Worm (Caenorhabditis elegans) whole organism, L4 larva: ENCODE data around the gene F21H12.3.

Experiments used
- D1046.2 ChIP-seq: fragments of 200-800 bp; sonication (Bioruptor generic); IDR thresholded peaks from 2 replicates; pipeline ENCODE4 v1.3.6; 2022; ENCODE audit warnings: missing genetic modification characterization, missing compliant biosample characterization
- F26F4.8 ChIP-seq: fragments of 200-800 bp; sonication (Bioruptor generic); conservative IDR thresholded peaks from 2 replicates; pipeline ENCODE4 v1.3.6; 2022; ENCODE audit warnings: missing genetic modification characterization, missing compliant biosample characterization
- F37D6.2 ChIP-seq: sonication (generic microtip); optimal IDR thresholded peaks from 2 replicates; lab custom pipeline; 2016; ENCODE audit warnings: mild to moderate bottlenecking, missing genetic modification characterization, missing compliant biosample characterization
- F44E2.7 ChIP-seq: fragments of 200-800 bp; sonication (Bioruptor generic); IDR thresholded peaks from 2 replicates; pipeline ENCODE4 v2.1.2; 2022; ENCODE audit warnings: missing genetic modification characterization, missing compliant biosample characterization
- R02D3.7 ChIP-seq: fragments of 150-350 bp; sonication (generic microtip); optimal IDR thresholded peaks from 3 replicates; lab custom pipeline; 2014; ENCODE audit warnings: missing biosample characterization, missing genetic modification characterization
- T26A8.4 ChIP-seq: fragments of 200-800 bp; sonication (Bioruptor generic); IDR thresholded peaks from 2 replicates; pipeline ENCODE4 v1.3.6; 2022; ENCODE audit warnings: missing genetic modification characterization, missing compliant biosample characterization
- Y105C5A.15 ChIP-seq: fragments of 200-800 bp; sonication (Bioruptor generic); IDR thresholded peaks from 2 replicates; pipeline ENCODE4 v1.3.6; 2022; ENCODE audit warnings: missing genetic modification characterization, missing compliant biosample characterization
- aha-1 ChIP-seq: fragments of 150-350 bp; peaks from one replicate; lab custom pipeline; 2014; ENCODE audit warnings: missing biosample characterization, missing genetic modification characterization
- attf-4 ChIP-seq: sonication (generic microtip); optimal IDR thresholded peaks from 3 replicates; lab custom pipeline; 2017; ENCODE audit warnings: missing biosample characterization, missing genetic modification characterization
- ceh-20 ChIP-seq: fragments of 200-800 bp; sonication (Bioruptor generic); IDR thresholded peaks from 2 replicates; pipeline ENCODE4 v1.3.6; 2022; ENCODE audit warnings: missing genetic modification reagents, missing genetic modification characterization, missing compliant biosample characterization
- ceh-32 ChIP-seq: sonication (generic microtip); optimal IDR thresholded peaks from 2 replicates; lab custom pipeline; 2016; ENCODE audit warnings: mild to moderate bottlenecking, missing genetic modification characterization, missing compliant biosample characterization; ENCODE audit not compliant: poor library complexity
- ces-1 ChIP-seq: fragments of 150-350 bp; sonication (generic microtip); optimal IDR thresholded peaks from 4 replicates; lab custom pipeline; 2014; ENCODE audit warnings: missing biosample characterization, missing genetic modification reagents, missing genetic modification characterization
- ctbp-1 ChIP-seq: fragments of 200-800 bp; sonication (Bioruptor generic); IDR thresholded peaks from 2 replicates; pipeline ENCODE4 v1.3.6; 2022; ENCODE audit warnings: missing genetic modification reagents, missing genetic modification characterization, missing compliant biosample characterization
- daf-12 ChIP-seq: fragments of 150-350 bp; optimal IDR thresholded peaks from 2 replicates; lab custom pipeline; 2014; ENCODE audit warnings: missing biosample characterization, missing genetic modification reagents, missing genetic modification characterization
- daf-19 ChIP-seq: fragments of 200-800 bp; sonication (Bioruptor generic); conservative IDR thresholded peaks from 2 replicates; pipeline ENCODE4 v1.3.6; 2022; ENCODE audit warnings: missing genetic modification characterization, missing compliant biosample characterization
- dmd-6 ChIP-seq: fragments of 200-800 bp; sonication (Bioruptor generic); IDR thresholded peaks from 2 replicates; pipeline ENCODE4 v1.3.6; 2022; ENCODE audit warnings: missing genetic modification reagents, missing genetic modification characterization, missing compliant biosample characterization
- dmd-8 ChIP-seq: fragments of 200-800 bp; sonication (Bioruptor generic); IDR thresholded peaks from 2 replicates; pipeline ENCODE4 v1.3.6; 2022; ENCODE audit warnings: missing genetic modification characterization, missing compliant biosample characterization
- dmd-9 ChIP-seq: fragments of 200-800 bp; sonication (Bioruptor generic); IDR thresholded peaks from 2 replicates; pipeline ENCODE4 v1.3.6; 2022; ENCODE audit warnings: missing genetic modification reagents, missing genetic modification characterization, missing compliant biosample characterization
- dpl-1 ChIP-seq: fragments of 150-350 bp; optimal IDR thresholded peaks from 2 replicates; lab custom pipeline; 2014; ENCODE audit warnings: missing biosample characterization, missing genetic modification reagents, missing genetic modification characterization
- egl-27 ChIP-seq: sonication (generic microtip); optimal IDR thresholded peaks from 3 replicates; lab custom pipeline; 2017; ENCODE audit warnings: missing biosample characterization, missing genetic modification reagents, missing genetic modification characterization
- fos-1 ChIP-seq: fragments of 150-350 bp; optimal IDR thresholded peaks from 2 replicates; lab custom pipeline; 2014; ENCODE audit warnings: missing biosample characterization, missing genetic modification characterization
- gei-8 ChIP-seq: fragments of 200-800 bp; sonication (Bioruptor generic); optimal IDR thresholded peaks from 2 replicates; lab custom pipeline; 2018; ENCODE audit warnings: mild to moderate bottlenecking, missing genetic modification characterization, missing compliant biosample characterization
- jun-1 ChIP-seq: fragments of 150-350 bp; optimal IDR thresholded peaks from 2 replicates; lab custom pipeline; 2014; ENCODE audit warnings: missing biosample characterization, missing genetic modification reagents, missing genetic modification characterization
- lim-7 ChIP-seq: fragments of 200-800 bp; sonication (Bioruptor generic); IDR thresholded peaks from 2 replicates; pipeline ENCODE4 v1.3.6; 2022; ENCODE audit warnings: missing genetic modification characterization, missing compliant biosample characterization
- lin-13 ChIP-seq: fragments of 150-350 bp; optimal IDR thresholded peaks from 2 replicates; lab custom pipeline; 2014; ENCODE audit warnings: missing biosample characterization, missing genetic modification reagents, missing genetic modification characterization
- lin-38 ChIP-seq: fragments of 200-800 bp; sonication (Bioruptor generic); IDR thresholded peaks from 2 replicates; pipeline ENCODE4 v1.3.6; 2022; ENCODE audit warnings: missing genetic modification reagents, missing genetic modification characterization, missing compliant biosample characterization
- madf-5 ChIP-seq, 2 experiments: fragments of 200-800 bp; sonication (Bioruptor generic); IDR thresholded peaks; 2 replicates each; pipeline ENCODE4 v1.3.6; 2022; ENCODE audit warnings: missing compliant biosample characterization in 2 of 2, missing genetic modification characterization in 2 of 2
- mdt-29 ChIP-seq: fragments of 200-800 bp; sonication (Bioruptor generic); IDR thresholded peaks from 2 replicates; pipeline ENCODE4 v1.3.6; 2022; ENCODE audit warnings: missing genetic modification reagents, missing genetic modification characterization, missing compliant biosample characterization
- mep-1 ChIP-seq: fragments of 150-350 bp; sonication (generic microtip); optimal IDR thresholded peaks from 3 replicates; lab custom pipeline; 2014; ENCODE audit warnings: missing biosample characterization, missing genetic modification characterization
- mxl-2 ChIP-seq: fragments of 200-800 bp; sonication (Bioruptor generic); conservative IDR thresholded peaks from 2 replicates; pipeline ENCODE4 v1.3.6; 2022; ENCODE audit warnings: missing genetic modification reagents, missing genetic modification characterization, missing compliant biosample characterization
- mxl-3 ChIP-seq: fragments of 200-800 bp; sonication (Bioruptor generic); optimal IDR thresholded peaks from 2 replicates; lab custom pipeline; 2018; ENCODE audit warnings: mild to moderate bottlenecking, missing genetic modification characterization, missing compliant biosample characterization
- nhr-102 ChIP-seq: sonication (generic microtip); optimal IDR thresholded peaks from 2 replicates; lab custom pipeline; 2016; ENCODE audit warnings: mild to moderate bottlenecking, missing genetic modification characterization, moderate library complexity, missing compliant biosample characterization
- nhr-11 ChIP-seq: fragments of 150-350 bp; optimal IDR thresholded peaks from 2 replicates; lab custom pipeline; 2014; ENCODE audit warnings: missing biosample characterization, missing genetic modification characterization
- nhr-237 ChIP-seq: sonication (generic microtip); optimal IDR thresholded peaks from 2 replicates; lab custom pipeline; 2017; ENCODE audit warnings: missing biosample characterization, missing genetic modification characterization
- nhr-28 ChIP-seq: fragments of 150-350 bp; optimal IDR thresholded peaks from 2 replicates; lab custom pipeline; 2014; ENCODE audit warnings: missing biosample characterization, missing genetic modification characterization
- nhr-48 ChIP-seq: sonication (generic microtip); optimal IDR thresholded peaks from 2 replicates; lab custom pipeline; 2016; ENCODE audit warnings: mild to moderate bottlenecking, missing genetic modification characterization, missing compliant biosample characterization
- nhr-6 ChIP-seq: fragments of 150-350 bp; optimal IDR thresholded peaks from 2 replicates; lab custom pipeline; 2014; ENCODE audit warnings: missing biosample characterization, missing genetic modification characterization
- nhr-76 ChIP-seq: fragments of 150-350 bp; optimal IDR thresholded peaks from 2 replicates; lab custom pipeline; 2014; ENCODE audit warnings: missing biosample characterization, missing genetic modification characterization
- pha-4 ChIP-seq, 2 experiments: fragments of 150-350 bp in 1 of 2; fragments of 200-800 bp in 1 of 2; sonication (Bioruptor generic) in 1 of 2; IDR thresholded peaks in 1 of 2; optimal IDR thresholded peaks in 1 of 2; 2 replicates each; pipeline versions ENCODE4 v1.3.6 to Lab custom; 2014 to 2022; ENCODE audit warnings: missing genetic modification characterization in 2 of 2, missing genetic modification reagents in 2 of 2, missing biosample characterization in 1 of 2, missing compliant biosample characterization in 1 of 2
- php-3 ChIP-seq: fragments of 200-800 bp; sonication (Bioruptor generic); IDR thresholded peaks from 2 replicates; pipeline ENCODE4 v1.3.6; 2022; ENCODE audit warnings: missing genetic modification reagents, missing genetic modification characterization, missing compliant biosample characterization
- saeg-2 ChIP-seq: fragments of 200-800 bp; sonication (Bioruptor generic); IDR thresholded peaks from 2 replicates; pipeline ENCODE4 v1.3.6; 2022; ENCODE audit warnings: missing genetic modification reagents, missing genetic modification characterization, missing compliant biosample characterization
- skn-1 ChIP-seq: fragments of 150-350 bp; optimal IDR thresholded peaks from 2 replicates; lab custom pipeline; 2014; ENCODE audit warnings: missing biosample characterization, missing genetic modification characterization
- snpc-1.2 ChIP-seq: fragments of 200-800 bp; sonication (Bioruptor generic); IDR thresholded peaks from 2 replicates; pipeline ENCODE4 v1.3.6; 2022; ENCODE audit warnings: missing genetic modification reagents, missing genetic modification characterization, missing compliant biosample characterization
- snpc-4 ChIP-seq: fragments of 150-350 bp; optimal IDR thresholded peaks from 2 replicates; lab custom pipeline; 2014; ENCODE audit warnings: missing biosample characterization, missing genetic modification characterization
- spr-3 ChIP-seq: fragments of 200-800 bp; sonication (Bioruptor generic); optimal IDR thresholded peaks from 2 replicates; lab custom pipeline; 2018; ENCODE audit warnings: mild to moderate bottlenecking, missing genetic modification characterization, missing compliant biosample characterization
- tag-97 ChIP-seq: fragments of 200-800 bp; sonication (Bioruptor generic); IDR thresholded peaks from 2 replicates; pipeline ENCODE4 v1.3.6; 2022; ENCODE audit warnings: missing genetic modification characterization, missing compliant biosample characterization
- tra-1 ChIP-seq: fragments of 200-800 bp; sonication (Bioruptor generic); IDR thresholded peaks from 2 replicates; pipeline ENCODE4 v1.3.6; 2022; ENCODE audit warnings: missing genetic modification reagents, missing genetic modification characterization, missing compliant biosample characterization
- unc-130 ChIP-seq: sonication (generic microtip); optimal IDR thresholded peaks from 2 replicates; lab custom pipeline; 2016; ENCODE audit warnings: missing genetic modification reagents, missing genetic modification characterization, missing compliant biosample characterization
- zag-1 ChIP-seq: fragments of 150-350 bp; optimal IDR thresholded peaks from 2 replicates; lab custom pipeline; 2014; ENCODE audit warnings: missing biosample characterization, missing genetic modification characterization
- zfp-2 ChIP-seq: sonication (generic microtip); optimal IDR thresholded peaks from 2 replicates; lab custom pipeline; 2016; ENCODE audit warnings: mild to moderate bottlenecking, missing genetic modification characterization, missing compliant biosample characterization
- zfp-3 ChIP-seq: fragments of 200-800 bp; sonication (Bioruptor generic); conservative IDR thresholded peaks from 2 replicates; pipeline ENCODE4 v1.3.6; 2022; ENCODE audit warnings: missing genetic modification reagents, missing genetic modification characterization, missing compliant biosample characterization
- zip-11 ChIP-seq: fragments of 200-800 bp; sonication (Bioruptor generic); IDR thresholded peaks from 2 replicates; pipeline ENCODE4 v1.3.6; 2022; ENCODE audit warnings: missing genetic modification characterization, missing compliant biosample characterization

F21H12.3 gene

ce11 chrII:6047639-6048159 lies 35.0 kb upstream of the F21H12.3 start, which contains the start of the genes R12C12.6 and ran-5:
Gene R12C12.6, minus strand, starts transcription at chrII:6047867.
Gene ran-5, plus strand, starts transcription at chrII:6048109.
- TF ChIP-seq R02D3.7 (tag; lab: Kevin White, UChicago) (no peak), lin-38 (GFP tag; lab: Robert Waterston, UW) (peak; percentile 87), mxl-2 (GFP tag; lab: Robert Waterston, UW) (no peak), tra-1 (GFP tag; lab: Robert Waterston, UW) (peak; percentile 44; the same call in 1 of the 2 replicates), nhr-102 (tag; lab: Kevin White, UChicago) (peak; percentile 86), tag-97 (GFP tag; lab: Robert Waterston, UW) (no peak), saeg-2 (GFP tag; lab: Robert Waterston, UW) (0 out of 2 replicates have a peak, but pooled peaks have one; percentile 12), ceh-20 (GFP tag; lab: Robert Waterston, UW) (peak; percentile 59; the same call in 1 of the 2 replicates), madf-5 (GFP tag; IDR thresholded peaks at IDR 0.05; lab: Robert Waterston, UW) (no peak), zfp-2 (tag; lab: Kevin White, UChicago) (peak; percentile 13), F26F4.8 (GFP tag; lab: Robert Waterston, UW) (no peak), F37D6.2 (tag; lab: Kevin White, UChicago) (peak; percentile 56), egl-27 (tag; lab: Kevin White, UChicago) (no peak), dmd-9 (GFP tag; lab: Robert Waterston, UW) (peak; percentile 76), nhr-28 (tag; lab: Kevin White, UChicago) (peak; percentile 62), nhr-48 (tag; lab: Kevin White, UChicago) (peak; percentile 81), pha-4 (GFP tag; IDR thresholded peaks at IDR 0.05; lab: Robert Waterston, UW) (peak; percentile 57; the same call in 1 of the 2 replicates), pha-4 (tag; optimal IDR thresholded peaks at IDR 0.05; lab: Kevin White, UChicago) (peak; percentile 69), attf-4 (tag; lab: Kevin White, UChicago) (no peak), lim-7 (GFP tag; lab: Robert Waterston, UW) (no peak), ctbp-1 (peak; percentile 63), dmd-6 (peak; percentile 79), mdt-29 (GFP tag; lab: Robert Waterston, UW) (no peak), D1046.2 (GFP tag; lab: Robert Waterston, UW) (no peak), nhr-237 (tag; lab: Kevin White, UChicago) (no peak), unc-130 (GFP tag; lab: Kevin White, UChicago) (peak; percentile 42), daf-12 (tag; lab: Kevin White, UChicago) (no peak), spr-3 (GFP tag; lab: Kevin White, UChicago) (peak; percentile 40), nhr-76 (tag; lab: Kevin White, UChicago) (no peak), F44E2.7 (GFP tag; lab: Robert Waterston, UW) (no peak), dmd-8 (GFP tag; lab: Robert Waterston, UW) (no peak), zfp-3 (GFP tag; lab: Robert Waterston, UW) (no peak), snpc-4 (tag; lab: Kevin White, UChicago) (no peak), ces-1 (GFP tag; lab: Kevin White, UChicago) (no peak), daf-19 (GFP tag; lab: Robert Waterston, UW) (no peak), snpc-1.2 (GFP tag; lab: Robert Waterston, UW) (no peak), zip-11 (no peak), skn-1 (no peak), nhr-11 (peak; percentile 25), zag-1 (tag; lab: Kevin White, UChicago) (no peak), jun-1 (tag; lab: Kevin White, UChicago) (peak; percentile 4), nhr-6 (tag; lab: Kevin White, UChicago) (peak; percentile 52), Y105C5A.15 (GFP tag; lab: Robert Waterston, UW) (no peak), dpl-1 (GFP tag; lab: Kevin White, UChicago) (peak; percentile 83), lin-13 (GFP tag; lab: Kevin White, UChicago) (peak; percentile 16), fos-1 (tag; lab: Kevin White, UChicago) (no peak), ceh-32 (tag; lab: Kevin White, UChicago) (no peak), mxl-3 (no peak), mep-1 (tag; lab: Kevin White, UChicago) (peak; percentile 87), T26A8.4 (GFP tag; lab: Robert Waterston, UW) (peak; percentile 81), php-3 (GFP tag; lab: Robert Waterston, UW) (no peak), gei-8 (GFP tag; lab: Kevin White, UChicago) (no peak), aha-1 (tag; lab: Kevin White, UChicago) (no peak)
